Worm (Caenorhabditis elegans): ENCODE results near the gene 2L52.1.

Gene 2L52.1

ce11 chrII:24559-24998 lies 22.9 kb downstream of the 2L52.1 start, which contains the start of gene enee-1 (continued):
- TF ChIP-seq ceh-91 (GFP tag; IDR thresholded peaks at IDR 0.05) (no peak), bed-1 (GFP tag; IDR thresholded peaks at IDR 0.05) (no peak), lag-1 (GFP tag; IDR thresholded peaks at IDR 0.05) (no peak), T07F8.4 (tag; optimal IDR thresholded peaks at IDR 0.05) (no peak), nhr-27 (tag; optimal IDR thresholded peaks at IDR 0.05) (no peak), hsf-1 (GFP tag; IDR thresholded peaks at IDR 0.05) (no peak), attf-5 (GFP tag; optimal IDR thresholded peaks at IDR 0.05) (no peak), K12H6.12 (tag; optimal IDR thresholded peaks at IDR 0.05) (peak; percentile 39), zim-3 (tag; optimal IDR thresholded peaks at IDR 0.05) (no peak), madf-3 (GFP tag; IDR thresholded peaks at IDR 0.05) (peak; percentile 68; the same call in 1 of the 2 replicates), F57C9.4 (tag; optimal IDR thresholded peaks at IDR 0.05) (no peak), snpc-3.4 (tag; optimal IDR thresholded peaks at IDR 0.05) (no peak), ekl-4 (GFP tag; IDR thresholded peaks at IDR 0.05) (0 out of 2 replicates have a peak, but pooled peaks have one; percentile 51), K11D2.4 (GFP tag; IDR thresholded peaks at IDR 0.05) (no peak), Y67H2A.10 (GFP tag; conservative IDR thresholded peaks at IDR 0.05) (no peak), sea-2 (GFP tag; IDR thresholded peaks at IDR 0.05) (no peak), attf-3 (GFP tag; conservative IDR thresholded peaks at IDR 0.05) (peak; percentile 43; the same call in 1 of the 2 replicates), xnd-1 (tag; optimal IDR thresholded peaks at IDR 0.05) (no peak), ztf-25 (GFP tag; IDR thresholded peaks at IDR 0.05) (no peak), zfh-2 (GFP tag; conservative IDR thresholded peaks at IDR 0.05) (no peak), lin-54 (GFP tag; optimal IDR thresholded peaks at IDR 0.05) (peak; percentile 90), atf-7 (tag; optimal IDR thresholded peaks at IDR 0.05) (peak; percentile 19), ztf-18 (tag; optimal IDR thresholded peaks at IDR 0.05) (peak; percentile 94), C17E4.6 (GFP tag; IDR thresholded peaks at IDR 0.05) (no peak), mcd-1 (GFP tag; IDR thresholded peaks at IDR 0.05) (peak; percentile 81), dpl-1 (GFP tag; optimal IDR thresholded peaks at IDR 0.05) (peak; percentile 74), cebp-2 (GFP tag; IDR thresholded peaks at IDR 0.05) (no peak), Y95B8A.8 (GFP tag; IDR thresholded peaks at IDR 0.05) (no peak), ztf-3 (GFP tag; optimal IDR thresholded peaks at IDR 0.05) (no peak), attf-6 (GFP tag; IDR thresholded peaks at IDR 0.05) (no peak), ccch-3 (GFP tag; optimal IDR thresholded peaks at IDR 0.05) (no peak), nhr-90 (tag; optimal IDR thresholded peaks at IDR 0.05) (no peak), repo-1 (tag; optimal IDR thresholded peaks at IDR 0.05) (peak; percentile 53), ceh-27 (GFP tag; optimal IDR thresholded peaks at IDR 0.05) (no peak), lsl-1 (GFP tag; optimal IDR thresholded peaks at IDR 0.05) (no peak), B0261.1 (tag; optimal IDR thresholded peaks at IDR 0.05) (no peak), nfya-2 (GFP tag; IDR thresholded peaks at IDR 0.05) (no peak), mel-28 (tag; optimal IDR thresholded peaks at IDR 0.05; ENCODE audit: borderline replicate concordance) (no peak)

- TF ChIP-seq chd-7 (tag; optimal IDR thresholded peaks at IDR 0.05) (no peak), somi-1 (GFP tag; optimal IDR thresholded peaks at IDR 0.05) (no peak), ztf-25 (GFP tag; IDR thresholded peaks at IDR 0.05) (no peak), snpc-4 (GFP tag; optimal IDR thresholded peaks at IDR 0.05) (no peak), snpc-4 (tag; optimal IDR thresholded peaks at IDR 0.05) (no peak), repo-1 (tag; optimal IDR thresholded peaks at IDR 0.05) (no peak), madf-3 (GFP tag; IDR thresholded peaks at IDR 0.05) (no peak), lsl-1 (GFP tag; optimal IDR thresholded peaks at IDR 0.05) (no peak), F23B12.7 (tag; optimal IDR thresholded peaks at IDR 0.05; ENCODE audit: insufficient read depth) (no peak), madf-10 (tag; optimal IDR thresholded peaks at IDR 0.05) (no peak)
Observed at ce11 chrII:28283-28682, 26.6 kb downstream of the 2L52.1 start, which contains the start of gene F23F1.4. Gene F23F1.4, minus strand, starts transcription at chrII:28423.

Data from whole organism, young adult.